Fruit fly (Drosophila melanogaster): ENCODE data around the gene CheA84a.
A peak's percentile ranks its signal among the peaks of the same experiment; 100 is the strongest.

CheA84a gene

dm6 chr3R:8233370-8233773, 28.7 kb upstream of the CheA84a start, which contains the start of gene PolI (continued):
- TF ChIP-seq pfk (GFP tag; optimal IDR thresholded peaks at IDR 0.05) (no peak), CG2199 (GFP tag; IDR thresholded peaks at IDR 0.05) (no peak), CG17568 (GFP tag; optimal IDR thresholded peaks at IDR 0.05) (peak; percentile 22), CG15011 (GFP tag; optimal IDR thresholded peaks at IDR 0.05) (no peak), Six4 (GFP tag; optimal IDR thresholded peaks at IDR 0.05) (no peak), Myb (GFP tag; optimal IDR thresholded peaks at IDR 0.05) (peak; percentile 99), CG2202 (tag; optimal IDR thresholded peaks at IDR 0.05) (peak; percentile 24), cwo (GFP tag; optimal IDR thresholded peaks at IDR 0.05) (no peak), HmgZ (tag; optimal IDR thresholded peaks at IDR 0.05) (peak; percentile 82), ara (GFP tag; IDR thresholded peaks at IDR 0.05) (no peak), YL-1 (GFP tag; optimal IDR thresholded peaks at IDR 0.05) (peak; percentile 76), CG1792 (GFP tag; optimal IDR thresholded peaks at IDR 0.05) (no peak), CG8089 (GFP tag; optimal IDR thresholded peaks at IDR 0.05) (no peak), Abd-B (GFP tag; optimal IDR thresholded peaks at IDR 0.05) (no peak), gsb-n (tag; optimal IDR thresholded peaks at IDR 0.05) (no peak), CG15514 (GFP tag; optimal IDR thresholded peaks at IDR 0.05) (peak; percentile 80), CG8944 (GFP tag; optimal IDR thresholded peaks at IDR 0.05) (no peak), CG4617 (GFP tag; optimal IDR thresholded peaks at IDR 0.05; ENCODE audit: borderline replicate concordance) (peak; percentile 91), ato (GFP tag; IDR thresholded peaks at IDR 0.05; ENCODE audit: partially characterized antibody) (peak; percentile 5; the same call in 1 of the 2 replicates), ham (GFP tag; IDR thresholded peaks at IDR 0.05) (no peak), Ptx1 (GFP tag; IDR thresholded peaks at IDR 0.05) (no peak), CG9932 (GFP tag; IDR thresholded peaks at IDR 0.05) (peak; percentile 62), E2f2 (GFP tag; IDR thresholded peaks at IDR 0.05) (peak; percentile 61), salm (tag; optimal IDR thresholded peaks at IDR 0.05) (peak; percentile 11), CG31365 (tag; optimal IDR thresholded peaks at IDR 0.05) (peak; percentile 23), CG12104 (GFP tag; optimal IDR thresholded peaks at IDR 0.05) (no peak), Sin3A (optimal IDR thresholded peaks at IDR 0.05) (peak; percentile 13), CG16813 (GFP tag; IDR thresholded peaks at IDR 0.05; ENCODE audit: partially characterized antibody) (0 out of 3 replicates have a peak, but pooled peaks have one; percentile 36), CG3065 (GFP tag; optimal IDR thresholded peaks at IDR 0.05) (no peak), CG8290 (GFP tag; optimal IDR thresholded peaks at IDR 0.05) (no peak), CG8290 (tag; optimal IDR thresholded peaks at IDR 0.05) (peak in 1 of 2 experiments; percentile 72), chn (GFP tag; optimal IDR thresholded peaks at IDR 0.05) (peak; percentile 25), CG7987 (GFP tag; optimal IDR thresholded peaks at IDR 0.05) (peak; percentile 42), CG11504 (tag; optimal IDR thresholded peaks at IDR 0.05) (peak; percentile 48), trem (tag; optimal IDR thresholded peaks at IDR 0.05) (peak; percentile 85), Dref (GFP tag; IDR thresholded peaks at IDR 0.05) (peak; percentile 87), Elba2 (GFP tag; optimal IDR thresholded peaks at IDR 0.05) (peak; percentile 12), CG6683 (GFP tag; optimal IDR thresholded peaks at IDR 0.05) (no peak), CG2120 (GFP tag; optimal IDR thresholded peaks at IDR 0.05) (peak; percentile 58), CG18476 (GFP tag; optimal IDR thresholded peaks at IDR 0.05) (peak; percentile 5), Dp (GFP tag; optimal IDR thresholded peaks at IDR 0.05) (peak; percentile 66), Poxn (GFP tag; IDR thresholded peaks at IDR 0.05) (no peak), CG11695 (GFP tag; IDR thresholded peaks at IDR 0.05) (no peak), chif (GFP tag; optimal IDR thresholded peaks at IDR 0.05) (peak in 1 of 2 experiments; percentile 13), lilli (GFP tag; optimal IDR thresholded peaks at IDR 0.05) (peak; percentile 53), zfh2 (GFP tag; optimal IDR thresholded peaks at IDR 0.05) (peak; percentile 54), Hr51 (GFP tag; optimal IDR thresholded peaks at IDR 0.05) (peak in 1 of 2 experiments; percentile 10), slou (GFP tag; optimal IDR thresholded peaks at IDR 0.05) (no peak), gfzf (GFP tag; optimal IDR thresholded peaks at IDR 0.05) (peak; percentile 29), bbx (GFP tag; IDR thresholded peaks at IDR 0.05; ENCODE audit: partially characterized antibody) (peak; percentile 52), CG11723 (GFP tag; optimal IDR thresholded peaks at IDR 0.05) (no peak)
